Worm (Caenorhabditis elegans) whole organism, late embryonic: Measurements from ENCODE around the gene umps-1.

ENCODE experiments used
- ceh-18 ChIP-seq: sonication (generic microtip); optimal IDR thresholded peaks from 2 replicates; lab custom pipeline; 2016; ENCODE audit warnings: missing genetic modification characterization, missing compliant biosample characterization
- ets-4 ChIP-seq: sonication (generic microtip); optimal IDR thresholded peaks from 2 replicates; lab custom pipeline; 2016; ENCODE audit warnings: missing genetic modification characterization, missing compliant biosample characterization
- fkh-6 ChIP-seq: sonication (generic microtip); optimal IDR thresholded peaks from 2 replicates; lab custom pipeline; 2016; ENCODE audit warnings: missing genetic modification characterization, missing compliant biosample characterization
- nfya-1 ChIP-seq: sonication (generic microtip); optimal IDR thresholded peaks from 2 replicates; lab custom pipeline; 2017; ENCODE audit warnings: missing genetic modification characterization, mild to moderate bottlenecking, missing compliant biosample characterization, antibody characterized with exemption, moderate library complexity
- pha-2 ChIP-seq: sonication (generic microtip); optimal IDR thresholded peaks from 2 replicates; lab custom pipeline; 2017; ENCODE audit warnings: mild to moderate bottlenecking, missing genetic modification characterization, missing compliant biosample characterization
- pros-1 ChIP-seq: fragments of 150-350 bp; optimal IDR thresholded peaks from 2 replicates; lab custom pipeline; 2014; ENCODE audit warnings: missing biosample characterization, missing genetic modification reagents, missing genetic modification characterization
- sdc-2 ChIP-seq: sonication (generic microtip); optimal IDR thresholded peaks from 2 replicates; lab custom pipeline; 2016; ENCODE audit warnings: missing genotype, missing genetic modification characterization, missing compliant biosample characterization

DNA sequence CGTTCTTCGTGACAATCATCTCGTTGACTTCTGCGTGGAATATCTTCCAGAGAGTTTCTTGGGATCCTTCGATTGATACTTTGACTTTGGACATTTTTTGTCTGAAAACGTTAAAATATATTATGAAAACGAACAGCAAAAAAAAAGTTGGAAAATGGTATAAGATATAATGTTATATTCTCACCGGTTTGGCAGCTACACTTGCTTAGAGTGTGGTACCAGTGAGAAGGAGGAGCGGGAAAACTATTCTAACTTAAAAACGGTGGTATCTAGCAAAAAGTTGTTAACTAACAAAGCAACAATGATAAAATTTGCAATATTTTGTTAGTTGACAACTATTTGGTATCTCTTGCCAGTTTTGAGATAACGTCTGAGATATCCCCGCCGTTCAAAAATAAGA is 15.7 kb downstream of the umps-1 start, which contains the start of gene tbx-9:
- TF ChIP-seq pros-1 (tag; lab: Kevin White, UChicago) (no peak), pha-2 (tag; lab: Kevin White, UChicago) (no peak), sdc-2 (no peak), ets-4 (tag; lab: Kevin White, UChicago) (no peak), nfya-1 (tag; lab: Kevin White, UChicago) (no peak), ceh-18 (no peak), fkh-6 (tag; lab: Kevin White, UChicago) (no peak)
